Fruit fly (Drosophila melanogaster) whole organism, pupa: ENCODE data around the gene CG46310.

Experiments used
- CG12605 ChIP-seq: fragments of 200-800 bp; sonication (Bioruptor generic); IDR thresholded peaks from 2 replicates; pipeline ENCODE4 v1.3.6; 2022; ENCODE audit warnings: missing biosample characterization, missing genetic modification characterization
- CG13204 ChIP-seq: fragments of 200-800 bp; sonication (Bioruptor generic); optimal IDR thresholded peaks from 2 replicates; lab custom pipeline; 2018; ENCODE audit warnings: missing biosample characterization, mild to moderate bottlenecking, missing genetic modification characterization, moderate library complexity
- CG15710 ChIP-seq: fragments of 200-800 bp; sonication (Bioruptor generic); optimal IDR thresholded peaks from 2 replicates; lab custom pipeline; 2018; ENCODE audit warnings: missing biosample characterization, mild to moderate bottlenecking, missing genetic modification characterization, moderate library complexity
- CG17806 ChIP-seq: fragments of 200-800 bp; sonication (Bioruptor generic); optimal IDR thresholded peaks from 2 replicates; lab custom pipeline; 2018; ENCODE audit warnings: missing biosample characterization, mild to moderate bottlenecking, missing genetic modification characterization, moderate library complexity
- CG32121 ChIP-seq: fragments of 200-800 bp; sonication (Bioruptor generic); IDR thresholded peaks from 2 replicates; pipeline ENCODE4 v1.3.6; 2022; ENCODE audit warnings: missing biosample characterization, missing genetic modification characterization
- CG34367 ChIP-seq: fragments of 200-800 bp; sonication (Bioruptor generic); optimal IDR thresholded peaks from 2 replicates; lab custom pipeline; 2018; ENCODE audit warnings: missing biosample characterization, mild to moderate bottlenecking, missing genetic modification characterization
- CG4496 ChIP-seq: fragments of 200-800 bp; sonication (Bioruptor generic); IDR thresholded peaks from 3 replicates; pipeline ENCODE4 v1.3.6; 2022; ENCODE audit warnings: missing biosample characterization, missing genetic modification characterization
- CG8159 ChIP-seq: fragments of 200-800 bp; sonication (Bioruptor generic); optimal IDR thresholded peaks from 3 replicates; lab custom pipeline; 2018; ENCODE audit warnings: missing biosample characterization, mild to moderate bottlenecking, missing genetic modification characterization, moderate library complexity
- CG8301 ChIP-seq: fragments of 200-800 bp; sonication (Bioruptor generic); optimal IDR thresholded peaks from 2 replicates; lab custom pipeline; 2018; ENCODE audit warnings: missing biosample characterization, mild to moderate bottlenecking, missing genetic modification characterization
- D1 ChIP-seq: fragments of 200-800 bp; sonication (Bioruptor generic); optimal IDR thresholded peaks from 2 replicates; lab custom pipeline; 2018; ENCODE audit warnings: missing biosample characterization, mild to moderate bottlenecking, missing genetic modification characterization, moderate library complexity
- EcR ChIP-seq: fragments of 200-800 bp; sonication (Bioruptor generic); optimal IDR thresholded peaks from 3 replicates; lab custom pipeline; 2019; ENCODE audit warnings: missing biosample characterization, missing genetic modification characterization, mild to moderate bottlenecking, moderate library complexity, missing genetic modification reagents
- Snoo ChIP-seq: fragments of 200-800 bp; sonication (Bioruptor generic); optimal IDR thresholded peaks from 3 replicates; lab custom pipeline; 2017; ENCODE audit warnings: missing biosample characterization, mild to moderate bottlenecking, missing genetic modification characterization, inconsistent platforms
- gl ChIP-seq: fragments of 200-800 bp; sonication (Bioruptor generic); optimal IDR thresholded peaks from 2 replicates; lab custom pipeline; 2018; ENCODE audit warnings: missing biosample characterization, mild to moderate bottlenecking, missing genetic modification characterization
- rn ChIP-seq: fragments of 200-800 bp; sonication (Bioruptor generic); IDR thresholded peaks from 2 replicates; pipeline ENCODE4 v1.3.6; 2022; ENCODE audit warnings: missing biosample characterization, missing genetic modification characterization

dm6 chr3R:23226521-23227039 lies 52.9 kb downstream of the CG46310 start, which contains the start of gene cnc:
- peak; percentile 87 for TF ChIP-seq CG13204 (GFP tag; lab: Kevin White, UChicago)
- no peak for TF ChIP-seq Snoo
- 0 out of 2 replicates have a peak, but pooled peaks have one; percentile 37 for TF ChIP-seq CG32121 (GFP tag; lab: Robert Waterston, UW)
- TF ChIP-seq CG34367 (tag; lab: Kevin White, UChicago): no peak
- no peak for TF ChIP-seq CG8159 (tag; lab: Kevin White, UChicago)
- peak; percentile 84 for TF ChIP-seq EcR (GFP tag; lab: Kevin White, UChicago)
- no peak; the same call in 1 of the 2 replicates for TF ChIP-seq CG12605 (GFP tag; lab: Robert Waterston, UW)
- TF ChIP-seq D1: no peak
- TF ChIP-seq CG15710 (tag; lab: Kevin White, UChicago): no peak
- TF ChIP-seq CG17806: no peak
- peak; percentile 69 for TF ChIP-seq CG4496 (GFP tag; lab: Robert Waterston, UW)
- TF ChIP-seq rn (GFP tag; lab: Robert Waterston, UW): no peak
- no peak for TF ChIP-seq gl (tag; lab: Kevin White, UChicago)
- no peak for TF ChIP-seq CG8301 (tag; lab: Kevin White, UChicago)
